Fruit fly (Drosophila melanogaster) whole organism, embryonic: ENCODE measurements around the gene Eato.

ENCODE experiments used
- Ada2b ChIP-seq: fragments of 200-800 bp; sonication (Bioruptor generic); IDR thresholded peaks from 2 replicates; pipeline ENCODE4 v1.3.6; 2022; ENCODE audit warnings: missing biosample characterization, missing genetic modification characterization
- Asciz ChIP-seq: fragments of 200-800 bp; sonication (Bioruptor generic); optimal IDR thresholded peaks from 2 replicates; lab custom pipeline; 2017; ENCODE audit warnings: missing biosample characterization, mild to moderate bottlenecking, missing genetic modification characterization, missing genetic modification reagents
- Bgb ChIP-seq: fragments of 200-800 bp; sonication (Bioruptor generic); IDR thresholded peaks from 2 replicates; pipeline ENCODE4 v1.3.6; 2022; ENCODE audit warnings: missing biosample characterization, missing genetic modification characterization; ENCODE audit not compliant: partially characterized antibody
- CG10274 ChIP-seq: fragments of 200-800 bp; sonication (Bioruptor generic); optimal IDR thresholded peaks from 3 replicates; lab custom pipeline; 2017; ENCODE audit warnings: missing biosample characterization, mild to moderate bottlenecking, missing genetic modification characterization
- CG10654 ChIP-seq: fragments of 200-800 bp; sonication (Bioruptor generic); optimal IDR thresholded peaks from 2 replicates; lab custom pipeline; 2016; ENCODE audit warnings: missing biosample characterization, missing genetic modification characterization
- CG11398 ChIP-seq: fragments of 200-800 bp; sonication (Bioruptor generic); optimal IDR thresholded peaks from 2 replicates; lab custom pipeline; 2016; ENCODE audit warnings: missing biosample characterization, missing genetic modification characterization
- CG12744 ChIP-seq: fragments of 200-800 bp; sonication (Bioruptor generic); optimal IDR thresholded peaks from 2 replicates; lab custom pipeline; 2016; ENCODE audit warnings: missing biosample characterization, missing genetic modification characterization
- CG1529 ChIP-seq: fragments of 200-800 bp; sonication (Bioruptor generic); optimal IDR thresholded peaks from 3 replicates; lab custom pipeline; 2018; ENCODE audit warnings: missing biosample characterization, missing genetic modification characterization
- CG18476 ChIP-seq: fragments of 200-800 bp; sonication (Bioruptor generic); optimal IDR thresholded peaks from 2 replicates; lab custom pipeline; 2016; ENCODE audit warnings: missing biosample characterization, mild to moderate bottlenecking, missing genetic modification characterization
- CG18764 ChIP-seq: fragments of 200-800 bp; sonication (Bioruptor generic); optimal IDR thresholded peaks from 3 replicates; lab custom pipeline; 2016; ENCODE audit warnings: missing biosample characterization, missing genetic modification characterization
- CG2129 ChIP-seq: fragments of 200-800 bp; sonication (Bioruptor generic); IDR thresholded peaks from 2 replicates; pipeline ENCODE4 v1.3.6; 2022; ENCODE audit warnings: missing biosample characterization, missing genetic modification characterization; ENCODE audit not compliant: partially characterized antibody
- CG2202 ChIP-seq: fragments of 200-800 bp; sonication (Bioruptor generic); optimal IDR thresholded peaks from 2 replicates; lab custom pipeline; 2018; ENCODE audit warnings: missing biosample characterization, mild to moderate bottlenecking, missing genetic modification characterization
- CG2875 ChIP-seq: fragments of 200-800 bp; sonication (Bioruptor generic); optimal IDR thresholded peaks from 2 replicates; lab custom pipeline; 2017; ENCODE audit warnings: missing biosample characterization, mild to moderate bottlenecking, missing genetic modification characterization, missing genetic modification reagents
- CG34422 ChIP-seq: fragments of 200-800 bp; sonication (Bioruptor generic); IDR thresholded peaks from 3 replicates; pipeline ENCODE4 v1.3.6; 2022; ENCODE audit warnings: missing biosample characterization, missing genetic modification characterization
- CG3726 ChIP-seq: fragments of 200-800 bp; sonication (Bioruptor generic); IDR thresholded peaks from 3 replicates; pipeline ENCODE4, ENCODE4 v1.3.6; 2022; ENCODE audit warnings: missing biosample characterization, missing genetic modification characterization
- CG4404 ChIP-seq: fragments of 200-800 bp; sonication (Bioruptor generic); IDR thresholded peaks from 2 replicates; pipeline ENCODE4 v1.3.6; 2022; ENCODE audit warnings: missing biosample characterization, missing genetic modification characterization
- CG4617 ChIP-seq: fragments of 200-800 bp; sonication (Bioruptor generic); optimal IDR thresholded peaks from 3 replicates; lab custom pipeline; 2016; ENCODE audit warnings: missing biosample characterization, missing genetic modification characterization, borderline replicate concordance
- CG4730 ChIP-seq: fragments of 200-800 bp; sonication (Bioruptor generic); IDR thresholded peaks from 2 replicates; pipeline ENCODE4 v1.3.6; 2022; ENCODE audit warnings: missing biosample characterization, missing genetic modification characterization
- CG9437 ChIP-seq: fragments of 200-800 bp; sonication (Bioruptor generic); optimal IDR thresholded peaks from 2 replicates; lab custom pipeline; 2018; ENCODE audit warnings: missing biosample characterization, mild to moderate bottlenecking, missing genetic modification characterization
- CG9727 ChIP-seq: fragments of 200-800 bp; sonication (Bioruptor generic); optimal IDR thresholded peaks from 3 replicates; lab custom pipeline; 2017; ENCODE audit warnings: missing biosample characterization, mild to moderate bottlenecking, missing genetic modification characterization
- CG9817 ChIP-seq: fragments of 200-800 bp; sonication (Bioruptor generic); optimal IDR thresholded peaks from 2 replicates; lab custom pipeline; 2018; ENCODE audit warnings: missing biosample characterization, mild to moderate bottlenecking, missing genetic modification characterization, moderate library complexity
- Hmr ChIP-seq: fragments of 200-800 bp; sonication (Bioruptor generic); optimal IDR thresholded peaks from 3 replicates; lab custom pipeline; 2017; ENCODE audit warnings: mild to moderate bottlenecking, missing biosample characterization, missing genetic modification reagents, missing genetic modification characterization
- Hmx ChIP-seq: fragments of 200-800 bp; sonication (Bioruptor generic); optimal IDR thresholded peaks from 2 replicates; lab custom pipeline; 2016; ENCODE audit warnings: missing biosample characterization, missing genetic modification characterization
- Mad ChIP-seq: fragments of 200-800 bp; sonication (Bioruptor generic); optimal IDR thresholded peaks from 2 replicates; lab custom pipeline; 2016; ENCODE audit warnings: missing biosample characterization, missing genetic modification characterization
- Opbp ChIP-seq: fragments of 200-800 bp; sonication (Bioruptor generic); IDR thresholded peaks from 3 replicates; pipeline ENCODE4 v1.3.6; 2022; ENCODE audit warnings: missing biosample characterization, missing genetic modification characterization; ENCODE audit not compliant: partially characterized antibody
- Pdp1 ChIP-seq, 2 experiments: fragments of 200-800 bp; sonication (Bioruptor generic); optimal IDR thresholded peaks; 3 replicates each; lab custom pipeline; 2016; ENCODE audit warnings: missing biosample characterization in 2 of 2, missing genetic modification characterization in 2 of 2, mild to moderate bottlenecking in 1 of 2, moderate library complexity in 1 of 2
- Sry-δ ChIP-seq: fragments of 200-800 bp; sonication (Bioruptor generic); optimal IDR thresholded peaks from 2 replicates; lab custom pipeline; 2016; ENCODE audit warnings: missing biosample characterization, missing genetic modification characterization
- ato ChIP-seq: fragments of 200-800 bp; sonication (Bioruptor generic); IDR thresholded peaks from 2 replicates; pipeline ENCODE4 v1.3.6; 2022; ENCODE audit warnings: missing biosample characterization, missing genetic modification characterization; ENCODE audit not compliant: partially characterized antibody
- crp ChIP-seq, 2 experiments: fragments of 200-800 bp; sonication (Bioruptor generic); optimal IDR thresholded peaks; 2 replicates in 1 of 2; 3 replicates in 1 of 2; lab custom pipeline; 2017; ENCODE audit warnings: missing biosample characterization in 2 of 2, missing genetic modification characterization in 2 of 2, mild to moderate bottlenecking in 1 of 2, moderate library complexity in 1 of 2
- dmrt99B ChIP-seq: fragments of 200-800 bp; sonication (Bioruptor generic); optimal IDR thresholded peaks from 2 replicates; lab custom pipeline; 2018; ENCODE audit warnings: missing biosample characterization, mild to moderate bottlenecking, missing genetic modification characterization, moderate library complexity
- dysf ChIP-seq: fragments of 200-800 bp; sonication (Bioruptor generic); IDR thresholded peaks from 3 replicates; pipeline ENCODE4 v1.3.6; 2022; ENCODE audit warnings: missing biosample characterization, missing genetic modification characterization
- gem ChIP-seq: fragments of 200-800 bp; sonication (Bioruptor generic); optimal IDR thresholded peaks from 2 replicates; lab custom pipeline; 2019; ENCODE audit warnings: missing biosample characterization, mild to moderate bottlenecking, missing genetic modification characterization, moderate library complexity
- gfzf ChIP-seq: fragments of 200-800 bp; sonication (Bioruptor generic); optimal IDR thresholded peaks from 2 replicates; lab custom pipeline; 2016; ENCODE audit warnings: missing biosample characterization, mild to moderate bottlenecking, missing genetic modification characterization, moderate library complexity
- nerfin-2 ChIP-seq: fragments of 200-800 bp; sonication (Bioruptor generic); IDR thresholded peaks from 2 replicates; pipeline ENCODE4 v1.3.6; 2022; ENCODE audit warnings: missing biosample characterization, missing genetic modification characterization; ENCODE audit not compliant: partially characterized antibody
- odd ChIP-seq: fragments of 200-800 bp; sonication (Bioruptor generic); optimal IDR thresholded peaks from 2 replicates; lab custom pipeline; 2017; ENCODE audit warnings: missing biosample characterization, mild to moderate bottlenecking, missing genetic modification characterization
- prd ChIP-seq, 3 experiments: fragments of >200 bp in 2 of 3; fragments of 200-800 bp in 1 of 3; sonication (Bioruptor generic) in 1 of 3; optimal IDR thresholded peaks in 2 of 3; IDR thresholded peaks in 1 of 3; 2 replicates in 2 of 3; 3 replicates in 1 of 3; pipeline versions ENCODE4 v1.3.6 to Lab custom; 2017 to 2022; ENCODE audit warnings: missing biosample characterization in 1 of 3, missing genetic modification characterization in 1 of 3
- pzg ChIP-seq: fragments of 200-800 bp; sonication (Bioruptor generic); optimal IDR thresholded peaks from 3 replicates; lab custom pipeline; 2018; ENCODE audit warnings: missing biosample characterization, mild to moderate bottlenecking, missing genetic modification characterization, moderate library complexity
- repo ChIP-seq: fragments of 200-800 bp; sonication (Bioruptor generic); optimal IDR thresholded peaks from 2 replicates; lab custom pipeline; 2016; ENCODE audit warnings: missing biosample characterization, missing genetic modification characterization
- run ChIP-seq: fragments of 200-800 bp; sonication (Bioruptor generic); optimal IDR thresholded peaks from 3 replicates; lab custom pipeline; 2018; ENCODE audit warnings: missing biosample characterization, mild to moderate bottlenecking, missing genetic modification characterization
- sima ChIP-seq: fragments of 200-800 bp; sonication (Bioruptor generic); optimal IDR thresholded peaks from 2 replicates; lab custom pipeline; 2016; ENCODE audit warnings: missing biosample characterization, missing genetic modification characterization
- sisA ChIP-seq: fragments of 200-800 bp; sonication (Bioruptor generic); IDR thresholded peaks from 2 replicates; pipeline ENCODE4 v1.3.6; 2022; ENCODE audit warnings: missing biosample characterization, missing genetic modification characterization
- sob ChIP-seq: fragments of 200-800 bp; sonication (Bioruptor generic); IDR thresholded peaks from 2 replicates; pipeline ENCODE4 v1.3.6; 2022; ENCODE audit warnings: missing biosample characterization, missing genetic modification characterization
- tgo ChIP-seq: fragments of 200-800 bp; sonication (Bioruptor generic); IDR thresholded peaks from 3 replicates; pipeline ENCODE4 v1.3.6; 2022; ENCODE audit warnings: missing biosample characterization, missing genetic modification characterization
- twi ChIP-seq: fragments of 200-800 bp; optimal IDR thresholded peaks from 2 replicates; lab custom pipeline; 2019; ENCODE audit warnings: missing biosample characterization, mild to moderate bottlenecking, missing genetic modification characterization, moderate library complexity
- z ChIP-seq: fragments of 200-800 bp; sonication (Bioruptor generic); IDR thresholded peaks from 3 replicates; pipeline ENCODE4 v1.3.6; 2022; ENCODE audit warnings: missing biosample characterization, missing genetic modification characterization
- zen ChIP-seq: fragments of 200-800 bp; sonication (Bioruptor generic); optimal IDR thresholded peaks from 3 replicates; lab custom pipeline; 2018; ENCODE audit warnings: missing biosample characterization, mild to moderate bottlenecking, missing genetic modification characterization, moderate library complexity
- zen2 ChIP-seq: fragments of 200-800 bp; sonication (Bioruptor generic); IDR thresholded peaks from 3 replicates; pipeline ENCODE4 v1.3.6; 2022; ENCODE audit warnings: missing biosample characterization, missing genetic modification characterization; ENCODE audit not compliant: partially characterized antibody
- zfh1 ChIP-seq: fragments of 200-800 bp; sonication (Bioruptor generic); IDR thresholded peaks from 3 replicates; pipeline ENCODE4 v1.3.6; 2022; ENCODE audit warnings: missing biosample characterization, missing genetic modification characterization

Gene Eato

dm6 chr2L:13838647-13839390 is 54.9 kb downstream of the Eato start (continued):
- TF ChIP-seq CG18764 (no peak), sob (GFP tag; lab: Robert Waterston, UW) (no peak), twi (tag; lab: Kevin White, UChicago) (no peak), CG10654 (GFP tag; lab: Kevin White, UChicago) (no peak), Ada2b (GFP tag; lab: Robert Waterston, UW) (no peak), CG2875 (GFP tag; lab: Kevin White, UChicago) (peak; percentile 9), CG34422 (no peak; the same call in 2 of the 3 replicates), CG4730 (no peak), gfzf (GFP tag; lab: Kevin White, UChicago) (no peak), zfh1 (GFP tag; lab: Robert Waterston, UW) (no peak), CG3726 (GFP tag; lab: Robert Waterston, UW) (no peak), CG9437 (GFP tag; lab: Kevin White, UChicago) (peak; percentile 1), CG9817 (peak; percentile 18), CG2202 (tag; lab: Kevin White, UChicago) (peak; percentile 36), CG12744 (no peak), gem (peak; percentile 42), sima (GFP tag; lab: Kevin White, UChicago) (no peak), odd (GFP tag; lab: Kevin White, UChicago) (no peak), CG10274 (GFP tag; lab: Kevin White, UChicago) (no peak), CG1529 (GFP tag; lab: Kevin White, UChicago) (no peak), crp (GFP tag; optimal IDR thresholded peaks at IDR 0.05; lab: Kevin White, UChicago) (no peak), CG4617 (GFP tag; lab: Kevin White, UChicago) (no peak), CG11398 (GFP tag; lab: Kevin White, UChicago) (peak; percentile 40), run (tag; lab: Kevin White, UChicago) (no peak), Mad (GFP tag; lab: Kevin White, UChicago) (no peak), Pdp1 (GFP tag; optimal IDR thresholded peaks at IDR 0.05; lab: Kevin White, UChicago) (no peak), CG2129 (GFP tag; lab: Robert Waterston, UW) (no peak), z (GFP tag; lab: Robert Waterston, UW) (no peak), ato (GFP tag; lab: Robert Waterston, UW) (no peak), Opbp (GFP tag; lab: Robert Waterston, UW) (no peak), dysf (GFP tag; lab: Robert Waterston, UW) (peak; percentile 57; the same call in 1 of the 3 replicates), zen (tag; lab: Kevin White, UChicago) (no peak), Asciz (GFP tag; lab: Kevin White, UChicago) (peak; percentile 4), repo (GFP tag; lab: Kevin White, UChicago) (no peak), dmrt99B (peak; percentile 37), Hmr (GFP tag; lab: Kevin White, UChicago) (peak; percentile 18), zen2 (GFP tag; lab: Robert Waterston, UW) (no peak), CG9727 (GFP tag; lab: Kevin White, UChicago) (peak; percentile 33), Hmx (no peak), prd (optimal IDR thresholded peaks at IDR 0.05; lab: Kevin White, UChicago) (no peak), prd (GFP tag; IDR thresholded peaks at IDR 0.05; lab: Robert Waterston, UW) (no peak; the same call in 1 of the 3 replicates), Sry-δ (GFP tag; lab: Kevin White, UChicago) (no peak), sisA (GFP tag; lab: Robert Waterston, UW) (no peak), pzg (no peak), Bgb (GFP tag; lab: Robert Waterston, UW) (no peak), CG4404 (GFP tag; lab: Robert Waterston, UW) (no peak), nerfin-2 (GFP tag; lab: Robert Waterston, UW) (no peak), tgo (0 out of 3 replicates have a peak, but pooled peaks have one; percentile 14), CG18476 (GFP tag; lab: Kevin White, UChicago) (peak; percentile 16)
